Fruit fly (Drosophila melanogaster): ENCODE results near the gene Xrp1.

The Xrp1 gene

dm6 chr3R:18928918-18929705 is 14.3 kb downstream of the Xrp1 start, which contains the start of gene CG42613 (continued):
- peak; percentile 68; the same call in 2 of the 3 replicates for TF ChIP-seq CG17361 (GFP tag; IDR thresholded peaks at IDR 0.05)
- no peak for TF ChIP-seq Bdp1 (GFP tag; optimal IDR thresholded peaks at IDR 0.05)
- TF ChIP-seq dimm (GFP tag; IDR thresholded peaks at IDR 0.05) = no peak; the same call in 1 of the 2 replicates
- no peak for TF ChIP-seq CG4404 (GFP tag; IDR thresholded peaks at IDR 0.05)
- TF ChIP-seq seq (GFP tag; IDR thresholded peaks at IDR 0.05) = peak; percentile 64; the same call in 1 of the 2 replicates
- TF ChIP-seq tio (GFP tag; optimal IDR thresholded peaks at IDR 0.05) = peak; percentile 56
- peak; percentile 45; the same call in 2 of the 3 replicates for TF ChIP-seq dysf (GFP tag; IDR thresholded peaks at IDR 0.05)
- no peak for TF ChIP-seq grn (GFP tag; optimal IDR thresholded peaks at IDR 0.05)
- no peak for TF ChIP-seq fu2 (GFP tag; optimal IDR thresholded peaks at IDR 0.05)
- peak; percentile 36 for TF ChIP-seq trem (tag; optimal IDR thresholded peaks at IDR 0.05)
- TF ChIP-seq Aef1 (GFP tag; IDR thresholded peaks at IDR 0.05) = peak; percentile 53; the same call in 2 of the 3 replicates
- peak; percentile 16 for TF ChIP-seq pum (GFP tag; optimal IDR thresholded peaks at IDR 0.05)
- TF ChIP-seq NK7.1 (GFP tag; optimal IDR thresholded peaks at IDR 0.05) = peak; percentile 42
- TF ChIP-seq zen (tag; optimal IDR thresholded peaks at IDR 0.05) = peak; percentile 77
- TF ChIP-seq Adf1 (GFP tag; IDR thresholded peaks at IDR 0.05) = peak; percentile 61; the same call in 1 of the 2 replicates
- TF ChIP-seq CG11723 (GFP tag; optimal IDR thresholded peaks at IDR 0.05) = peak; percentile 57
- peak; percentile 46 for TF ChIP-seq Myb (GFP tag; optimal IDR thresholded peaks at IDR 0.05)
- TF ChIP-seq dmrt11E (tag; optimal IDR thresholded peaks at IDR 0.05) = peak; percentile 56
- peak; percentile 18 for TF ChIP-seq Dip3 (GFP tag; optimal IDR thresholded peaks at IDR 0.05)
- no peak for TF ChIP-seq exex (tag; optimal IDR thresholded peaks at IDR 0.05)
- 0 out of 3 replicates have a peak, but pooled peaks have one; percentile 58 for TF ChIP-seq CG3726 (GFP tag; IDR thresholded peaks at IDR 0.05)
- TF ChIP-seq Mes4 (GFP tag; optimal IDR thresholded peaks at IDR 0.05) = peak; percentile 76
- peak; percentile 71 for TF ChIP-seq BtbVII (GFP tag; optimal IDR thresholded peaks at IDR 0.05)
- peak; percentile 57 for TF ChIP-seq CG15269 (tag; optimal IDR thresholded peaks at IDR 0.05)
- TF ChIP-seq Bteb2 (GFP tag; optimal IDR thresholded peaks at IDR 0.05) = no peak
- TF ChIP-seq CG7271 (tag; optimal IDR thresholded peaks at IDR 0.05) = peak; percentile 89
- TF ChIP-seq CG12236 (GFP tag; optimal IDR thresholded peaks at IDR 0.05) = peak; percentile 58
- peak; percentile 38 for TF ChIP-seq Oli (tag; optimal IDR thresholded peaks at IDR 0.05)
- TF ChIP-seq hth (optimal IDR thresholded peaks at IDR 0.05) = no peak
- peak; percentile 56 for TF ChIP-seq Dp (GFP tag; optimal IDR thresholded peaks at IDR 0.05)
- TF ChIP-seq oc (tag; optimal IDR thresholded peaks at IDR 0.05) = peak; percentile 19
- TF ChIP-seq CG11247 (GFP tag; IDR thresholded peaks at IDR 0.05) = peak; percentile 66
- peak; percentile 15 for TF ChIP-seq CG3995 (GFP tag; optimal IDR thresholded peaks at IDR 0.05)
- peak; percentile 62 for TF ChIP-seq Lhr (GFP tag; optimal IDR thresholded peaks at IDR 0.05)
- TF ChIP-seq sr (GFP tag; IDR thresholded peaks at IDR 0.05) = no peak; the same call in 2 of the 3 replicates
- TF ChIP-seq CG9609 (GFP tag; optimal IDR thresholded peaks at IDR 0.05) = peak; percentile 72
- TF ChIP-seq CG6813 (GFP tag; optimal IDR thresholded peaks at IDR 0.05) = peak; percentile 74
- 0 out of 3 replicates have a peak, but pooled peaks have one; percentile 23 for TF ChIP-seq CG11695 (GFP tag; IDR thresholded peaks at IDR 0.05)
- TF ChIP-seq Atf3 (GFP tag; optimal IDR thresholded peaks at IDR 0.05) = no peak
- TF ChIP-seq Nf-YC (tag; optimal IDR thresholded peaks at IDR 0.05) = no peak
- TF ChIP-seq nerfin-1 (tag; optimal IDR thresholded peaks at IDR 0.05) = no peak
- TF ChIP-seq pros (GFP tag; optimal IDR thresholded peaks at IDR 0.05) = no peak
- TF ChIP-seq NC2β (GFP tag; optimal IDR thresholded peaks at IDR 0.05) = peak; percentile 51
- TF ChIP-seq CG10979 (tag; optimal IDR thresholded peaks at IDR 0.05) = peak; percentile 57
- peak; percentile 27 for TF ChIP-seq CG1529 (GFP tag; optimal IDR thresholded peaks at IDR 0.05)
- peak; percentile 50 for TF ChIP-seq org-1 (GFP tag; optimal IDR thresholded peaks at IDR 0.05)
- peak; percentile 19 for TF ChIP-seq CG9876 (GFP tag; optimal IDR thresholded peaks at IDR 0.05)
- TF ChIP-seq Fer3 (tag; optimal IDR thresholded peaks at IDR 0.05) = peak; percentile 69
- TF ChIP-seq kni (GFP tag; optimal IDR thresholded peaks at IDR 0.05) = peak; percentile 53

Measured in whole organism, embryonic.